Fruit fly (Drosophila melanogaster) whole organism, prepupa: ENCODE data around the gene RpS7.

Source experiments
- Blimp-1 ChIP-seq: fragments of 200-800 bp; sonication (Bioruptor generic); optimal IDR thresholded peaks from 3 replicates; lab custom pipeline; 2017; ENCODE audit warnings: missing biosample characterization, missing genetic modification characterization, mild to moderate bottlenecking, moderate library complexity, missing genetic modification reagents
- CG15336 ChIP-seq: fragments of 200-800 bp; sonication (Bioruptor generic); IDR thresholded peaks from 2 replicates; pipeline ENCODE4 v1.3.6; 2022; ENCODE audit warnings: missing biosample characterization, missing genetic modification characterization
- CG6276 ChIP-seq: fragments of 200-800 bp; sonication (Bioruptor generic); optimal IDR thresholded peaks from 2 replicates; lab custom pipeline; 2017; ENCODE audit warnings: missing biosample characterization, mild to moderate bottlenecking, missing genetic modification characterization
- CG8632 ChIP-seq: fragments of 200-800 bp; sonication (Bioruptor generic); optimal IDR thresholded peaks from 3 replicates; lab custom pipeline; 2016; ENCODE audit warnings: missing biosample characterization, missing genetic modification characterization
- Ets96B ChIP-seq: fragments of 200-800 bp; optimal IDR thresholded peaks from 2 replicates; lab custom pipeline; 2019; ENCODE audit warnings: missing biosample characterization, mild to moderate bottlenecking, missing genetic modification characterization, moderate library complexity
- Hr38 ChIP-seq: sonication (Bioruptor generic); optimal IDR thresholded peaks from 2 replicates; lab custom pipeline; 2016; ENCODE audit warnings: missing biosample characterization, missing genetic modification characterization
- Lpt ChIP-seq: fragments of 200-800 bp; sonication (Bioruptor generic); optimal IDR thresholded peaks from 3 replicates; lab custom pipeline; 2016; ENCODE audit warnings: missing biosample characterization, missing genetic modification characterization
- OdsH ChIP-seq: fragments of 200-800 bp; sonication (Bioruptor generic); optimal IDR thresholded peaks from 3 replicates; lab custom pipeline; 2016; ENCODE audit warnings: missing biosample characterization, missing genetic modification characterization
- Smox ChIP-seq: fragments of 200-800 bp; sonication (Bioruptor generic); optimal IDR thresholded peaks from 3 replicates; lab custom pipeline; 2016; ENCODE audit warnings: missing biosample characterization, missing genetic modification characterization
- Sox102F ChIP-seq: fragments of 200-800 bp; sonication (Bioruptor generic); optimal IDR thresholded peaks from 2 replicates; lab custom pipeline; 2016; ENCODE audit warnings: missing biosample characterization, mild to moderate bottlenecking, missing genetic modification characterization
- Sox14 ChIP-seq: fragments of 200-800 bp; sonication (Bioruptor generic); optimal IDR thresholded peaks from 3 replicates; lab custom pipeline; 2016; ENCODE audit warnings: missing biosample characterization, missing genetic modification characterization
- acj6 ChIP-seq: fragments of 200-800 bp; sonication (Bioruptor generic); optimal IDR thresholded peaks from 3 replicates; lab custom pipeline; 2016; ENCODE audit warnings: missing biosample characterization, missing genetic modification characterization

- TF ChIP-seq Lpt (GFP tag; lab: Kevin White, UChicago) (no peak), acj6 (GFP tag; lab: Kevin White, UChicago) (no peak), Smox (GFP tag; lab: Kevin White, UChicago) (no peak), Sox102F (GFP tag; lab: Kevin White, UChicago) (no peak), Blimp-1 (GFP tag; lab: Kevin White, UChicago) (no peak), Hr38 (GFP tag; lab: Kevin White, UChicago) (no peak), Sox14 (GFP tag; lab: Kevin White, UChicago) (no peak), OdsH (GFP tag; lab: Kevin White, UChicago) (no peak), CG6276 (no peak), CG8632 (GFP tag; lab: Kevin White, UChicago) (no peak), CG15336 (no peak), Ets96B (tag; lab: Kevin White, UChicago) (no peak)
These were observed 8.6 kb downstream of the RpS7 start for dm6 chr3R:30200091-30200698.
